Fruit fly (Drosophila melanogaster) whole organism, wandering third instar larva: ENCODE measurements around the gene Ir25a.

ENCODE experiments used
- Abd-B ChIP-seq: fragments of >200 bp; optimal IDR thresholded peaks from 2 replicates; lab custom pipeline; 2017; ENCODE audit warnings: missing biosample characterization, missing genetic modification characterization
- CG32264 ChIP-seq: fragments of 200-800 bp; sonication (Bioruptor generic); optimal IDR thresholded peaks from 2 replicates; lab custom pipeline; 2016; ENCODE audit warnings: missing biosample characterization, missing genetic modification characterization
- CG9705 ChIP-seq: fragments of 200-800 bp; sonication (Bioruptor generic); optimal IDR thresholded peaks from 2 replicates; lab custom pipeline; 2018; ENCODE audit warnings: missing biosample characterization, mild to moderate bottlenecking, missing genetic modification characterization
- Dfd ChIP-seq: fragments of >200 bp; optimal IDR thresholded peaks from 2 replicates; lab custom pipeline; 2017; ENCODE audit warnings: missing biosample characterization, missing genetic modification characterization
- Dif ChIP-seq: fragments of 200-275, 200-300 bp; sonication (Bioruptor generic); optimal IDR thresholded peaks from 2 replicates; lab custom pipeline; 2018; ENCODE audit warnings: missing biosample characterization, missing genetic modification characterization; ENCODE audit not compliant: partially characterized antibody
- Hnf4 ChIP-seq: fragments of 200-800 bp; sonication (Bioruptor generic); optimal IDR thresholded peaks from 2 replicates; lab custom pipeline; 2016; ENCODE audit warnings: missing biosample characterization, mild to moderate bottlenecking, missing genetic modification characterization
- Hr78 ChIP-seq: fragments of >200 bp; optimal IDR thresholded peaks from 2 replicates; lab custom pipeline; 2017; ENCODE audit warnings: missing biosample characterization, missing genetic modification characterization
- Hr83 ChIP-seq: fragments of 200-300 bp; sonication (Bioruptor generic); optimal IDR thresholded peaks from 2 replicates; lab custom pipeline; 2016; ENCODE audit warnings: missing biosample characterization, mild to moderate bottlenecking, missing genetic modification characterization, moderate library complexity; ENCODE audit not compliant: poor library complexity, severe bottlenecking
- Jra ChIP-seq: sonication (Bioruptor generic); optimal IDR thresholded peaks from 2 replicates; lab custom pipeline; 2016; ENCODE audit warnings: missing biosample characterization, missing genetic modification characterization
- Mio ChIP-seq: sonication (Bioruptor generic); optimal IDR thresholded peaks from 2 replicates; lab custom pipeline; 2016; ENCODE audit warnings: missing biosample characterization, missing genetic modification characterization
- Myc ChIP-seq: fragments of >200 bp; optimal IDR thresholded peaks from 2 replicates; lab custom pipeline; 2017
- N ChIP-seq: fragments of >200 bp; optimal IDR thresholded peaks from 2 replicates; lab custom pipeline; 2018; ENCODE audit warnings: missing biosample characterization, missing external identifiers, missing genetic modification characterization
- OdsH ChIP-seq: fragments of 200-800 bp; sonication (Bioruptor generic); optimal IDR thresholded peaks from 2 replicates; lab custom pipeline; 2016; ENCODE audit warnings: missing biosample characterization, mild to moderate bottlenecking, missing genetic modification characterization
- Rel ChIP-seq, 2 experiments: fragments of 200-800 bp; sonication (Bioruptor generic) in 1 of 2; optimal IDR thresholded peaks; 2 replicates in 1 of 2; 3 replicates in 1 of 2; lab custom pipeline; 2016 to 2019; ENCODE audit warnings: mild to moderate bottlenecking in 2 of 2, missing biosample characterization in 2 of 2, missing genetic modification characterization in 2 of 2, moderate library complexity in 1 of 2
- Sp1 ChIP-seq: fragments of 200-800 bp; sonication (Bioruptor generic); optimal IDR thresholded peaks from 3 replicates; lab custom pipeline; 2019; ENCODE audit warnings: missing biosample characterization, mild to moderate bottlenecking, missing genetic modification characterization, moderate library complexity
- Vsx2 ChIP-seq: fragments of 200-300, 225-300 bp; sonication (Bioruptor generic); optimal IDR thresholded peaks from 2 replicates; lab custom pipeline; 2018; ENCODE audit warnings: missing biosample characterization, missing genetic modification characterization; ENCODE audit not compliant: partially characterized antibody
- brk ChIP-seq: fragments of 200-800 bp; sonication (Bioruptor generic); optimal IDR thresholded peaks from 2 replicates; lab custom pipeline; 2016; ENCODE audit warnings: missing biosample characterization, mild to moderate bottlenecking, missing genetic modification characterization
- dl ChIP-seq, 2 experiments: fragments of 175-275, 200-275 bp in 1 of 2; fragments of 200-275 bp in 1 of 2; sonication (Bioruptor generic); optimal IDR thresholded peaks; lab custom pipeline; 2018; ENCODE audit warnings: mild to moderate bottlenecking in 2 of 2, missing biosample characterization in 2 of 2, missing genetic modification characterization in 2 of 2, moderate library complexity in 2 of 2; ENCODE audit not compliant: partially characterized antibody in 2 of 2, insufficient read depth in 1 of 2
- dmrt93B ChIP-seq: fragments of 200-800 bp; sonication (Bioruptor generic); optimal IDR thresholded peaks from 2 replicates; lab custom pipeline; 2018; ENCODE audit warnings: missing biosample characterization, mild to moderate bottlenecking, missing genetic modification characterization
- dsf ChIP-seq: sonication (Bioruptor generic); optimal IDR thresholded peaks from 2 replicates; lab custom pipeline; 2016; ENCODE audit warnings: missing biosample characterization, missing genetic modification characterization, borderline replicate concordance
- ey ChIP-seq: fragments of 200-800 bp; sonication (Bioruptor generic); optimal IDR thresholded peaks from 2 replicates; lab custom pipeline; 2016; ENCODE audit warnings: missing biosample characterization, missing genetic modification characterization
- foxo ChIP-seq, 2 experiments: fragments of 200-800 bp; sonication (Bioruptor generic); optimal IDR thresholded peaks; 2 replicates in 1 of 2; 3 replicates in 1 of 2; lab custom pipeline; 2016 to 2017; ENCODE audit warnings: missing biosample characterization in 2 of 2, missing genetic modification characterization in 2 of 2
- fru ChIP-seq: fragments of 200-800 bp; sonication (Bioruptor generic); optimal IDR thresholded peaks from 3 replicates; lab custom pipeline; 2016; ENCODE audit warnings: missing biosample characterization, mild to moderate bottlenecking, missing genetic modification characterization
- h ChIP-seq: fragments of 200-800 bp; sonication (Bioruptor generic); optimal IDR thresholded peaks from 3 replicates; lab custom pipeline; 2016; ENCODE audit warnings: missing biosample characterization, mild to moderate bottlenecking, missing genetic modification characterization
- lola ChIP-seq: fragments of >200 bp; optimal IDR thresholded peaks from 2 replicates; lab custom pipeline; 2017; ENCODE audit warnings: missing biosample characterization, missing genetic modification characterization
- pan ChIP-seq: fragments of >200 bp; optimal IDR thresholded peaks from 2 replicates; lab custom pipeline; 2017
- psq ChIP-seq: fragments of 200-800 bp; sonication (Bioruptor generic); optimal IDR thresholded peaks from 3 replicates; lab custom pipeline; 2017; ENCODE audit warnings: missing biosample characterization, mild to moderate bottlenecking, missing genetic modification characterization, moderate library complexity
- rgr ChIP-seq: fragments of 200-800 bp; sonication (Bioruptor generic); optimal IDR thresholded peaks from 3 replicates; lab custom pipeline; 2016; ENCODE audit warnings: missing biosample characterization, mild to moderate bottlenecking, missing genetic modification characterization
- sage ChIP-seq: fragments of 200-800 bp; sonication (Bioruptor generic); optimal IDR thresholded peaks from 2 replicates; lab custom pipeline; 2016; ENCODE audit warnings: missing biosample characterization, mild to moderate bottlenecking, missing genetic modification characterization
- sv ChIP-seq: fragments of 200-800 bp; sonication (Bioruptor generic); optimal IDR thresholded peaks from 3 replicates; lab custom pipeline; 2016; ENCODE audit warnings: missing biosample characterization, missing genetic modification characterization
- tai ChIP-seq: sonication (Bioruptor generic); optimal IDR thresholded peaks from 2 replicates; lab custom pipeline; 2016; ENCODE audit warnings: missing biosample characterization, missing genetic modification characterization
- usp ChIP-seq: fragments of >200 bp; optimal IDR thresholded peaks from 2 replicates; lab custom pipeline; 2017; ENCODE audit warnings: missing biosample characterization, missing genetic modification characterization
- woc ChIP-seq: sonication (Bioruptor generic); optimal IDR thresholded peaks from 2 replicates; lab custom pipeline; 2016; ENCODE audit warnings: missing biosample characterization, mild to moderate bottlenecking, missing genetic modification characterization

Ir25a gene

DNA sequence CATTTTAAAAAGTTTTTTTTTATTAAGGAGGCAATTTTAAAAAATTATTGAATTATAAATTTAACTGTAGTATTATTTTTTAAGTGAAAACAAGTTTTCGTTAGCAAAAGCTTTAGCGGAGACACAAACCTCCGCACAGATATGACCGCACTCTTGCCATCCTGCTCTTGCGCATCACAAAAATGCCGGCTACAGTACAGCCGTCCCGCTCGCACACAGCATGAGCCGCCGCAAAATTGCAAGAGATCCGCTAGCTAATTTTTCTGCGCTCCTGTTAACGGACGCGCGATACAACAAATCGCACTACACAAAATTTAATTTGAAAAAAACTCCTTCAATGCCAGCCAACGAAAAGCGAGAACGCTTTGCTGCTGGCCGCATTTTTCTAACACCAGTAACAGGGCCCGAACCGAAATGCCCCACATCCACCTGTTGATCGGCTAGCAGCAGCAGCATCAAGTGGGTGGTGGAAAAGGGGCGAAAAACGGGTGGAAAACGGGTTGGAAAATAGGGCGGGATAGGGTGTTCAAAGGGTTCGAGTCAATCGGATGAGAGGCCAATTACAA, 25.0 kb downstream of the Ir25a start (continued):
- peak; percentile 73 for TF ChIP-seq Dif (GFP tag; lab: Kevin White, UChicago)
- TF ChIP-seq brk (GFP tag; lab: Kevin White, UChicago), result peak; percentile 46

DNA sequence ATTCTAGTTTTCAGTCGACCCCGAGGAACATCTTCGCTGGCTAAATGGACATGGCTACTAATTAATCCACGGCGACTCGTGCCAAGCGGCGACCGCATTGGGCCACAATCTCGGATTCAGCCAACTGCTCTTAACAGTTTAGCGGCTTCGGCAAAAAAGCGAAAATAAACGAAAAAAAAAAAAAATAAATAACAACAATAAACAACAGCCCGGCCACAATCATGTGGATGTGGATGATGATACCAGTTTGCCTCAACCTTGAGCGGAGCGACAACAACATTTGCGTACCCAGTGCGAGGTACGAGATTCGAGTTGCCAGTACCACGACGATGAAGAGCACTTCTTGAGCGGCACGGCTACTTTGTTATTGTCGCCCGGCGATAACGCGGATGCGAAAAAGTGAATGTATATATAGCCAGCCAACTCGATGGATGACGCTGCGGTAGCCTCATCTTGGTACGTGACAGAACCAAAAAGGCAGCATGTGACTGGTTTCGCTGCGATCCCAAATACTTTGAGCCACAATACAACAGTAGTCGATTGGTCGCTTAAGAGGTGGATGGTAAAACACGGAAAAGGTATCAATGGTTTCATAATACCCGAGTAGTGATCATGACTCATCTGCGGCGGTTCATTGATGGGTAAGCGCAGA, 27.0 kb downstream of the Ir25a start:
- TF ChIP-seq woc (GFP tag; lab: Kevin White, UChicago) (peak; percentile 59), h (GFP tag; lab: Kevin White, UChicago) (peak; percentile 21), Hnf4 (no peak), tai (no peak), fru (GFP tag; lab: Kevin White, UChicago) (peak; percentile 29), Dif (GFP tag; lab: Kevin White, UChicago) (no peak), pan (lab: Kevin White, UChicago) (no peak), psq (GFP tag; lab: Kevin White, UChicago) (peak; percentile 3)

DNA sequence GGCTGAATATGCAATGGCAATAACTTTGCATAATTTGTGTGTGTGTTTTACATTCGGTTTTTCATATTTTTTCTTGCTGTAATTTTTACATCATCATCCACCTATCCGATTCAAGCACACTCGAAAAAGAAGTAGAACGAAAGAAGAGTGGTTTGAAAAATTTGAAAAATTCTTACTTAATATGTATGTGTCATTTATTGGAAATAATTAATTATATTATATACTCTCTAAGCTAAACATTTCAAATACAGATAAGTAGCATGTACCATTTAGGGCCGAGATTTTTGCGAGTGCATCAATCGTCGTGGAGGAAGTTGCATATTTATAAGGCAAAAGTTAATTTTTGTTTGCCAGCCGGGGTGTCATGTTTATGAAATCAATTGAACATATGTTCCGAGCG, 29.0 kb downstream of the Ir25a start:
- TF ChIP-seq Dfd (GFP tag; lab: Kevin White, UChicago) (no peak), usp (GFP tag; lab: Kevin White, UChicago) (no peak), CG9705 (no peak), Myc (lab: Kevin White, UChicago) (no peak), foxo (GFP tag; optimal IDR thresholded peaks at IDR 0.05; lab: Kevin White, UChicago) (no peak), OdsH (no peak), dsf (no peak), Jra (GFP tag; lab: Kevin White, UChicago) (no peak), N (GFP tag; lab: Kevin White, UChicago) (no peak), dmrt93B (no peak), pan (lab: Kevin White, UChicago) (no peak), sage (GFP tag; lab: Kevin White, UChicago) (no peak), h (GFP tag; lab: Kevin White, UChicago) (no peak), Abd-B (GFP tag; lab: Kevin White, UChicago) (no peak), tai (no peak)

DNA sequence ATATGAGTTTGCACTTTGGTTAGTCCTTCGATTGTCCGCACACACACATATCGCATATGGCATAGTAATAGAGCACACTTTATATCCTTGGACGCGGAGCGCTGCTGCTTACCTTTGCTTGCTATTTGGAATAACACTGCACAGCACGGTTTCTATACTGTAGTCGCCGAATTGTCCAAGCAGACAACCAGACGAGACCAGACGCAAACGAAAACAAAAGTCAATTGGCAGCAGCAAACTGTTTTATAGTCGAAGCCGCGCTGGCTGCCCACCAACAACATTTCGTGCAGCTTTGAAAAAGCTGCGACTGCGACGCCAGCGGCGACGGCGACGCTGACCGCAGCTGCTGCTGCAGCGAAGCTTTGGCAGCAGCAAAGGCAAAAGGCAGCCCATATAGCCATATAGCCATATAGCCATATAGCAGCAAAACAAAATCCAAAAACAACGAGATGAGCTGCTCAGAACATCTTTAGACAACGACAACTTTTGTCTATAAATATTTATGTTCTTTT, 33.3 kb downstream of the Ir25a start, which contains the start of gene slf:
TSS of gene slf (minus strand) at position 219 of the 512 bp plus-strand sequence.
- no peak for TF ChIP-seq Dif (GFP tag; lab: Kevin White, UChicago)
- TF ChIP-seq, all 38 proteins: peak for 0

DNA sequence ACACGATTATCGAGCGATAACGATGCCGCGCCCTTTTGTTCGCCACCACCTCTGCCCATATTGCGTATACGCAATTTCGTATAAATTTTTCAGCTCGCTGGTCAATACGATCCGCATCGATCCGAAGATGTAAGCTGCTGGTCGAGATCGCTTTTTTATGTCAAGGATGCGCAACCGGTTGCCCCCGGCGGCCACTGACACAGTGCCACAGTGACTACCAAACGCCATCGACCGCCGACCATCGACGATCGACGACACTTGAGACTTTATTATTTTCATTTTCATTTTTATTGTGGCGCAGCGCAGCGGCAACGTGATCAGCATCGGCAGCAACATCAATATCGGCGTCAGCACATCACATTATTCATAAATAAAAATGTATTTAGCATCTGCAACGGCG, 35.1 kb downstream of the Ir25a start:
- TF ChIP-seq lola (GFP tag; lab: Kevin White, UChicago) (no peak), Hr78 (GFP tag; lab: Kevin White, UChicago) (no peak), Sp1 (no peak), Dif (GFP tag; lab: Kevin White, UChicago) (no peak), Hnf4 (no peak), Rel (GFP tag; optimal IDR thresholded peaks at IDR 0.05; lab: Kevin White, UChicago) (no peak), Rel (tag; optimal IDR thresholded peaks at IDR 0.05; lab: Kevin White, UChicago) (no peak), dl (GFP tag; optimal IDR thresholded peaks at IDR 0.05; lab: Kevin White, UChicago; ENCODE audit: insufficient read depth in 1 of 2, partially characterized antibody in 2 of 2) (no peak), Jra (GFP tag; lab: Kevin White, UChicago) (no peak), rgr (GFP tag; lab: Kevin White, UChicago) (no peak), CG32264 (no peak), CG9705 (no peak), dsf (no peak), psq (GFP tag; lab: Kevin White, UChicago) (no peak), N (GFP tag; lab: Kevin White, UChicago) (no peak)
- TF ChIP-seq, all 38 proteins: peak for 0

DNA sequence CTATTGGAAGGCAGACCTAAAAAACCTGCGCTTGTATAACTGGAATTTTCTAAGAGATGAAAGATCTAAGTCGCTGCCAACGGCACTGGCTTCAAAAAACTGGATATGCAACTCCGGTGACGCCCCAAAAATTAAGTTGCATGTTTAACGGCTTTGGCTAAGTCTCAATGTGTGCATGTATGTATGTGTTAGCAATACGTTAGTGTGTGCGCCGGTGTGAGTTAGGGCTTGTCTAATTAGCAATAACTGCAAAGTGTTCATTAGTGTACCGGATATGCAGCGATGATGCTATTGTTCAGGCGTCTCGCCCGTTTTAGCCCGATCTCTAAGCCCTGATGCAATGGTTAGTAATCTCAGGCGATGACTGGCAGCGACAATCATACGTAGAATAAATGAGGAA, 36.2 kb downstream of the Ir25a start:
- TF ChIP-seq dl (GFP tag; optimal IDR thresholded peaks at IDR 0.05; lab: Kevin White, UChicago; ENCODE audit: insufficient read depth in 1 of 2, partially characterized antibody in 2 of 2) (no peak), Mio (no peak), psq (GFP tag; lab: Kevin White, UChicago) (no peak), usp (GFP tag; lab: Kevin White, UChicago) (no peak), Hr83 (GFP tag; lab: Kevin White, UChicago) (no peak), Dif (GFP tag; lab: Kevin White, UChicago) (no peak), foxo (GFP tag; optimal IDR thresholded peaks at IDR 0.05; lab: Kevin White, UChicago) (no peak), tai (no peak), Vsx2 (GFP tag; lab: Kevin White, UChicago) (no peak), rgr (GFP tag; lab: Kevin White, UChicago) (no peak), h (GFP tag; lab: Kevin White, UChicago) (no peak), ey (no peak), OdsH (no peak), sv (no peak), Sp1 (no peak), Abd-B (GFP tag; lab: Kevin White, UChicago) (no peak)
